Worm (Caenorhabditis elegans): Measurements from ENCODE around the gene F55C9.5.

DNA sequence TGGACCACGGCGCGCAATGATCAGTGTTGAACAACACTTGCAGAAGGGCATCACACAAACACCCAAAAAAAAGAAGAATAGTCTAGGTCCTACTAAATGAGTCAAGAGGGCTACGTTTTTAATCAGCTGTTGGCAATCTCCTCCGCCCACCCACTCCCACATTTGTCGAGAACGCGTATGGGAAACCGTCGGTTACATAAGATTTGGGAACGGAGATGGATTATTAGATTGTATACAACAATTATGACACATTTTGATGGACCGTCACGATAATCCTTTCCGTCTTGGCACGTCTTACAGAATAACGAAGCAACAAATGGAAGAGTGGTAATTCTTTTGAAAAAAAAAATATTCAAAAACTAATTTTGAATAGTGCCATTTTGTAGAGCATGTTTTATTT lies 7.0 kb downstream of the F55C9.5 start:
- no peak for TF ChIP-seq nhr-12 (tag; optimal IDR thresholded peaks at IDR 0.05)
- TF ChIP-seq ceh-8 (GFP tag; optimal IDR thresholded peaks at IDR 0.05) = no peak
- no peak for TF ChIP-seq pag-3 (tag; optimal IDR thresholded peaks at IDR 0.05; ENCODE audit: borderline replicate concordance, insufficient read depth)
- TF ChIP-seq skn-1 (tag; optimal IDR thresholded peaks at IDR 0.05) = no peak
- TF ChIP-seq elt-2 (tag; optimal IDR thresholded peaks at IDR 0.05) = no peak
- TF ChIP-seq unc-86 (tag; optimal IDR thresholded peaks at IDR 0.05) = no peak
- no peak for TF ChIP-seq rnt-1 (tag; optimal IDR thresholded peaks at IDR 0.05)
